Fruit fly (Drosophila melanogaster): ENCODE data around the gene Aladin.

- TF ChIP-seq CG15336 (GFP tag; IDR thresholded peaks at IDR 0.05) (no peak), esn (GFP tag; optimal IDR thresholded peaks at IDR 0.05) (no peak), CG6854 (GFP tag; optimal IDR thresholded peaks at IDR 0.05) (no peak), lz (GFP tag; optimal IDR thresholded peaks at IDR 0.05) (no peak), OdsH (GFP tag; optimal IDR thresholded peaks at IDR 0.05) (no peak), spab (GFP tag; optimal IDR thresholded peaks at IDR 0.05) (no peak), achi (GFP tag; optimal IDR thresholded peaks at IDR 0.05) (no peak), Hr39 (GFP tag; optimal IDR thresholded peaks at IDR 0.05) (no peak), Gug (GFP tag; IDR thresholded peaks at IDR 0.05) (no peak), Eip75B (GFP tag; optimal IDR thresholded peaks at IDR 0.05) (no peak)
These were observed 13.2 kb downstream of the Aladin start for dm6 chrX:9286386-9286785.

All from whole organism, prepupa.